Worm (Caenorhabditis elegans) whole organism, L1 larva: ENCODE data around the gene nhr-129.

Source experiments
- alr-1 ChIP-seq: fragments of 200-800 bp; sonication (Bioruptor generic); optimal IDR thresholded peaks from 2 replicates; lab custom pipeline; 2018; ENCODE audit warnings: borderline replicate concordance, mild to moderate bottlenecking, missing genetic modification characterization, missing compliant biosample characterization
- blmp-1 ChIP-seq: fragments of 150-350 bp; optimal IDR thresholded peaks from 2 replicates; lab custom pipeline; 2014; ENCODE audit warnings: missing biosample characterization, missing genetic modification characterization
- elt-3 ChIP-seq, 6 experiments: fragments of 150-350 bp in 1 of 6; sonication (generic microtip); optimal IDR thresholded peaks; 2 replicates each; lab custom pipeline; 2017 to 2018; ENCODE audit warnings: missing biosample characterization in 6 of 6, missing genetic modification characterization in 6 of 6, inconsistent platforms in 1 of 6
- lin-35 ChIP-seq, 2 experiments: fragments of 150-350 bp; optimal IDR thresholded peaks; 2 replicates each; lab custom pipeline; 2014; ENCODE audit warnings: missing biosample characterization in 2 of 2, missing genetic modification characterization in 2 of 2, missing genetic modification reagents in 2 of 2
- lsy-2 ChIP-seq, 2 experiments: fragments of 150-350 bp; optimal IDR thresholded peaks; 2 replicates each; lab custom pipeline; 2014; ENCODE audit warnings: missing biosample characterization in 2 of 2, missing genetic modification characterization in 2 of 2
- mab-9 ChIP-seq: fragments of 200-800 bp; sonication (Bioruptor generic); IDR thresholded peaks from 2 replicates; pipeline ENCODE4 v1.3.6; 2022; ENCODE audit warnings: missing genetic modification reagents, missing genetic modification characterization, missing compliant biosample characterization
- nhr-237 ChIP-seq: fragments of 150-350 bp; optimal IDR thresholded peaks from 2 replicates; lab custom pipeline; 2014; ENCODE audit warnings: missing biosample characterization, missing genetic modification characterization
- pax-3 ChIP-seq: fragments of 200-800 bp; sonication (Bioruptor generic); optimal IDR thresholded peaks from 2 replicates; lab custom pipeline; 2018; ENCODE audit warnings: mild to moderate bottlenecking, missing genetic modification characterization, moderate library complexity, missing compliant biosample characterization

DNA sequence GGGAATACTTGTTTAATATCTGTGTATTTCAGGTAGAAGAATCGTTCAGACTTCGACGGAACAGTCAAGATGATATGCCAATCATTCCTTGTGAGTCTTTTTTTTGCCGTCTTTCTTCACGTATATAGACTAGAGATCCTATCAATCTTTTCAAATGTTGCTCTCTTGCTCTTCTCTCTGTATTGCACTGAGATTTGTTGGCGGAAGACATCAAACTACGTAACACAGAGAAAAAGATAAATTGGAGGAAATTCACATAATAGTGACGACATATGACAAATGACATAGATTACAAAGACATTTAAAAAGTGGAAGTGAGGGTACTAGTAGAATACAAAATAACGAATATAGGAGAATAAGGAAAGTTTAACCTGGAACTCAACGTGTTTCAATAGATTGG is 21.0 kb upstream of the nhr-129 start:
- no peak for TF ChIP-seq elt-3 (tag; optimal IDR thresholded peaks at IDR 0.05; lab: Kevin White, UChicago)
- TF ChIP-seq nhr-237, result no peak
- TF ChIP-seq lsy-2 (tag; optimal IDR thresholded peaks at IDR 0.05; lab: Kevin White, UChicago), result no peak
- peak; percentile 68 for TF ChIP-seq mab-9
- TF ChIP-seq lin-35 (GFP tag; optimal IDR thresholded peaks at IDR 0.05; lab: Kevin White, UChicago), result no peak
- no peak for TF ChIP-seq alr-1 (tag; lab: Kevin White, UChicago)
- no peak for TF ChIP-seq pax-3 (tag; lab: Kevin White, UChicago)
- TF ChIP-seq blmp-1 (tag; lab: Kevin White, UChicago), result no peak
